Worm (Caenorhabditis elegans): ENCODE results near the gene glb-10.

The glb-10 gene

DNA sequence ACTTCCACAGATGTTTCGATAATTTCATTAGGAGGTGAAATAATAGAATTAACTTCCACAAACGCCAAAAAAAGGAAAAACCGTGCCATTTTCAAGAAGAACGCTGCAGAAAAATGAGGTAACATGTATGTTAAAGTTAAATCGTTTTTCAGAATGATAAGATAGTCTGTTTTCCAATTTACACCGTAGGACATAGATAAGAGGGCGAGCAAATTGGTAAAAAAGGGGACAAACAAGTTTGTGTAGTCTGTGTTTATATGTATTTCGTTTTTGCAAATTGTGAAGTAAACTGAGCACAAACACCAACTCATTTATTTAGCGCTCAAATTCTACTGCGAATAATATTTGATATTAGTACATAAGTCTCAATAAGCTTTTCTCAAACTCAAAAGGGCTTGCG, 49.2 kb downstream of the glb-10 start, which contains the start of gene F13H8.11:
Gene F13H8.11 (minus strand): TSS at position 155 of the 400 bp plus-strand sequence.
- TF ChIP-seq jun-1 (tag; optimal IDR thresholded peaks at IDR 0.05) (no peak), nhr-42 (GFP tag; IDR thresholded peaks at IDR 0.05) (no peak), pqm-1 (tag; optimal IDR thresholded peaks at IDR 0.05) (peak; percentile 76), madf-5 (GFP tag; IDR thresholded peaks at IDR 0.05) (no peak), nhr-77 (tag; optimal IDR thresholded peaks at IDR 0.05) (peak; percentile 9), R02D3.7 (tag; optimal IDR thresholded peaks at IDR 0.05) (no peak), F44E2.7 (GFP tag; IDR thresholded peaks at IDR 0.05) (no peak), madf-9 (GFP tag; conservative IDR thresholded peaks at IDR 0.05) (no peak), mxl-3 (GFP tag; optimal IDR thresholded peaks at IDR 0.05) (no peak), unc-39 (tag; optimal IDR thresholded peaks at IDR 0.05) (no peak), zag-1 (tag; optimal IDR thresholded peaks at IDR 0.05) (no peak), nhr-28 (tag; optimal IDR thresholded peaks at IDR 0.05) (peak; percentile 92), ceh-32 (tag; optimal IDR thresholded peaks at IDR 0.05; ENCODE audit: poor library complexity) (no peak), mdl-1 (tag; optimal IDR thresholded peaks at IDR 0.05) (no peak), ceh-20 (GFP tag; IDR thresholded peaks at IDR 0.05) (no peak), attf-4 (tag; optimal IDR thresholded peaks at IDR 0.05) (no peak), php-3 (GFP tag; IDR thresholded peaks at IDR 0.05) (no peak), egl-43 (GFP tag; IDR thresholded peaks at IDR 0.05) (no peak), nhr-111 (GFP tag; optimal IDR thresholded peaks at IDR 0.05) (no peak), vab-7 (GFP tag; IDR thresholded peaks at IDR 0.05) (no peak), egl-27 (tag; optimal IDR thresholded peaks at IDR 0.05) (no peak), daf-8 (GFP tag; IDR thresholded peaks at IDR 0.05) (no peak), dmd-6 (GFP tag; IDR thresholded peaks at IDR 0.05) (no peak; the same call in 1 of the 2 replicates), zfp-2 (tag; optimal IDR thresholded peaks at IDR 0.05) (no peak), hmg-1.1 (GFP tag; IDR thresholded peaks at IDR 0.05) (no peak), nhr-10 (tag; optimal IDR thresholded peaks at IDR 0.05) (no peak), hlh-11 (tag; optimal IDR thresholded peaks at IDR 0.05) (no peak), spr-1 (tag; optimal IDR thresholded peaks at IDR 0.05) (no peak), ceh-62 (tag; optimal IDR thresholded peaks at IDR 0.05) (no peak), saeg-2 (GFP tag; IDR thresholded peaks at IDR 0.05) (no peak), mdt-29 (GFP tag; IDR thresholded peaks at IDR 0.05) (no peak), lir-3 (tag; optimal IDR thresholded peaks at IDR 0.05) (no peak), nhr-41 (GFP tag; IDR thresholded peaks at IDR 0.05) (no peak), ztf-11 (tag; optimal IDR thresholded peaks at IDR 0.05) (no peak), lin-29 (GFP tag; IDR thresholded peaks at IDR 0.05) (no peak), daf-16 (GFP tag; optimal IDR thresholded peaks at IDR 0.05) (no peak), daf-16 (tag; optimal IDR thresholded peaks at IDR 0.05) (peak; percentile 90)
